Worm (Caenorhabditis elegans) whole organism, late embryonic: ENCODE data around the gene twk-35.

Experiments used
- C08G9.2 ChIP-seq: sonication (generic microtip); optimal IDR thresholded peaks from 2 replicates; lab custom pipeline; 2016; ENCODE audit warnings: mild to moderate bottlenecking, missing genetic modification characterization, moderate library complexity, missing compliant biosample characterization
- F13H6.1 ChIP-seq: sonication (generic microtip); optimal IDR thresholded peaks from 2 replicates; lab custom pipeline; 2016; ENCODE audit warnings: missing genetic modification characterization, missing compliant biosample characterization
- T23F11.4 ChIP-seq: fragments of 200-800 bp; sonication (Bioruptor generic); optimal IDR thresholded peaks from 2 replicates; lab custom pipeline; 2018; ENCODE audit warnings: mild to moderate bottlenecking, missing genetic modification characterization, missing compliant biosample characterization
- Y22D7AL.16 ChIP-seq: sonication (generic microtip); optimal IDR thresholded peaks from 2 replicates; lab custom pipeline; 2016; ENCODE audit warnings: missing genetic modification characterization, missing compliant biosample characterization
- ahr-1 ChIP-seq: sonication (generic microtip); optimal IDR thresholded peaks from 2 replicates; lab custom pipeline; 2016; ENCODE audit warnings: missing genetic modification characterization, missing compliant biosample characterization
- ama-1 ChIP-seq: fragments of 150-350 bp; optimal IDR thresholded peaks from 2 replicates; lab custom pipeline; 2014
- ceh-14 ChIP-seq: sonication (generic microtip); optimal IDR thresholded peaks from 2 replicates; lab custom pipeline; 2016; ENCODE audit warnings: missing genotype, missing genetic modification characterization, missing compliant biosample characterization
- ceh-18 ChIP-seq: sonication (generic microtip); optimal IDR thresholded peaks from 2 replicates; lab custom pipeline; 2016; ENCODE audit warnings: missing genetic modification characterization, missing compliant biosample characterization
- ceh-24 ChIP-seq: sonication (generic microtip); optimal IDR thresholded peaks from 2 replicates; lab custom pipeline; 2016; ENCODE audit warnings: mild to moderate bottlenecking, missing genetic modification characterization, missing compliant biosample characterization
- ceh-30 ChIP-seq: fragments of 150-350 bp; optimal IDR thresholded peaks from 2 replicates; lab custom pipeline; 2014; ENCODE audit warnings: missing biosample characterization, missing genetic modification characterization
- ceh-31 ChIP-seq: sonication (generic microtip); optimal IDR thresholded peaks from 2 replicates; lab custom pipeline; 2016; ENCODE audit warnings: missing genetic modification characterization, missing compliant biosample characterization
- ceh-45 ChIP-seq: fragments of 200-800 bp; sonication (Bioruptor generic); IDR thresholded peaks from 2 replicates; pipeline ENCODE4 v1.3.6; 2022; ENCODE audit warnings: missing genetic modification reagents, missing genetic modification characterization, missing compliant biosample characterization
- ceh-48 ChIP-seq: sonication (generic microtip); optimal IDR thresholded peaks from 2 replicates; lab custom pipeline; 2016; ENCODE audit warnings: missing genetic modification characterization, inconsistent platforms, missing compliant biosample characterization
- che-1 ChIP-seq: sonication (generic microtip); optimal IDR thresholded peaks from 2 replicates; lab custom pipeline; 2016; ENCODE audit warnings: mild to moderate bottlenecking, missing genetic modification characterization, missing compliant biosample characterization
- dve-1 ChIP-seq: sonication (generic microtip); optimal IDR thresholded peaks from 2 replicates; lab custom pipeline; 2017; ENCODE audit warnings: antibody characterized with exemption, mild to moderate bottlenecking, missing genetic modification characterization, missing compliant biosample characterization
- eyg-1 ChIP-seq: sonication (generic microtip); optimal IDR thresholded peaks from 2 replicates; lab custom pipeline; 2016; ENCODE audit warnings: missing genotype, missing genetic modification characterization, missing compliant biosample characterization
- hlh-13 ChIP-seq: fragments of 200-800 bp; sonication (Bioruptor generic); optimal IDR thresholded peaks from 2 replicates; lab custom pipeline; 2018; ENCODE audit warnings: mild to moderate bottlenecking, missing genetic modification characterization, missing compliant biosample characterization
- hlh-15 ChIP-seq: sonication (generic microtip); optimal IDR thresholded peaks from 2 replicates; lab custom pipeline; 2016; ENCODE audit warnings: missing genetic modification characterization, missing compliant biosample characterization
- hlh-30 ChIP-seq: sonication (generic microtip); optimal IDR thresholded peaks from 2 replicates; lab custom pipeline; 2017; ENCODE audit warnings: antibody characterized with exemption, missing genetic modification characterization, missing compliant biosample characterization; ENCODE audit not compliant: insufficient read depth
- nfya-1 ChIP-seq: sonication (generic microtip); optimal IDR thresholded peaks from 2 replicates; lab custom pipeline; 2017; ENCODE audit warnings: missing genetic modification characterization, mild to moderate bottlenecking, missing compliant biosample characterization, antibody characterized with exemption, moderate library complexity
- nhr-11 ChIP-seq: fragments of 150-350 bp; optimal IDR thresholded peaks from 2 replicates; lab custom pipeline; 2014; ENCODE audit warnings: missing biosample characterization, missing genetic modification characterization
- nhr-232 ChIP-seq: sonication (generic microtip); optimal IDR thresholded peaks from 2 replicates; lab custom pipeline; 2016; ENCODE audit warnings: missing genetic modification characterization, missing compliant biosample characterization
- pax-1 ChIP-seq: fragments of 150-350 bp; optimal IDR thresholded peaks from 2 replicates; lab custom pipeline; 2014; ENCODE audit warnings: missing biosample characterization, missing genetic modification characterization
- pqm-1 ChIP-seq: sonication (generic microtip); optimal IDR thresholded peaks from 2 replicates; lab custom pipeline; 2016; ENCODE audit warnings: missing genetic modification characterization, missing compliant biosample characterization
- pros-1 ChIP-seq: fragments of 150-350 bp; optimal IDR thresholded peaks from 2 replicates; lab custom pipeline; 2014; ENCODE audit warnings: missing biosample characterization, missing genetic modification reagents, missing genetic modification characterization
- sox-2 ChIP-seq: fragments of 200-800 bp; sonication (Bioruptor generic); IDR thresholded peaks from 2 replicates; pipeline ENCODE4 v1.3.6; 2022; ENCODE audit warnings: missing genetic modification reagents, missing genetic modification characterization, missing compliant biosample characterization
- sox-4 ChIP-seq: sonication (generic microtip); optimal IDR thresholded peaks from 2 replicates; lab custom pipeline; 2017; ENCODE audit warnings: mild to moderate bottlenecking, missing genetic modification characterization, inconsistent platforms, missing compliant biosample characterization
- syd-9 ChIP-seq: sonication (generic microtip); optimal IDR thresholded peaks from 2 replicates; lab custom pipeline; 2016; ENCODE audit warnings: mild to moderate bottlenecking, missing genetic modification characterization, moderate library complexity, missing compliant biosample characterization
- tbx-2 ChIP-seq: sonication (generic microtip); optimal IDR thresholded peaks from 2 replicates; lab custom pipeline; 2016; ENCODE audit warnings: missing genetic modification characterization, missing compliant biosample characterization
- unc-42 ChIP-seq: sonication (generic microtip); optimal IDR thresholded peaks from 2 replicates; lab custom pipeline; 2016; ENCODE audit warnings: missing genotype, missing genetic modification characterization, missing compliant biosample characterization
- unc-55 ChIP-seq: sonication (generic microtip); optimal IDR thresholded peaks from 2 replicates; lab custom pipeline; 2017; ENCODE audit warnings: missing biosample characterization, missing genetic modification reagents, missing genetic modification characterization
- zip-5 ChIP-seq: sonication (generic microtip); optimal IDR thresholded peaks from 2 replicates; lab custom pipeline; 2016; ENCODE audit warnings: missing genetic modification characterization, missing compliant biosample characterization

Gene twk-35

DNA sequence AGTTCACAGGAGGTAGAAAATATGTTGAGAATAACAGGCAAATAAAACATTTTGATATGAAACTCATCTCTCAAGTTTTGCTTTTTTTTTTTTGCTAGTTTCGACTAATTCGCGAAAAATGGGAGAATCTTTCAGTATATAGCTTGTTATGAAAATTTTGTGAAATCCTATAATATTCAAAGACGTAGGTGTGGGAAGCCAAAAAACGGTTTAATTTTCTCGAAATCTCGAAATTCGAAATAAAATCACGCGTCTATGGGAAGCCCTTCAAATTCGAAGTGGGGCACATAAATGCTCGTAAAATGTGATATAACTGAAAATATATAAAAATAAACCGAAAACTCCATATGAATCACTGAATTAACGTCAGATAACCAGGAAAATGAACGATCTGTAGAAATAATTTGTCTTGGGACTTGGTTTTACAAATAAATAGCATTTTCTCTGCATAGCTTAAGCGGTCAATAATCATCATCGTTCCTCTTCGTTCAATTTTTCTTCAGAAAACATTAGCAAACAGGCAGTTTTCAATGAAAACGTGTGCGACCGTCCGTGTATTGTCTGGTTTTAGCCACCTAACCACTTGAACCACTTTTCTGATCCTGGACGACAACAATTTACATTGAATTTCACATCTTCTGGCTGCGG, 37.7 kb upstream of the twk-35 start, which contains the start of the genes gcy-22 and grl-14:
gcy-22 (minus strand) TSS at position 101 of the 648 bp plus-strand sequence.
grl-14 (plus strand) TSS at position 598 of the 648 bp plus-strand sequence.
- TF ChIP-seq unc-42 (tag; lab: Kevin White, UChicago): no peak
- no peak for TF ChIP-seq tbx-2 (tag; lab: Kevin White, UChicago)
- TF ChIP-seq hlh-30 (tag; lab: Kevin White, UChicago): no peak

- TF ChIP-seq ceh-14 (tag; lab: Kevin White, UChicago) (no peak), che-1 (tag; lab: Kevin White, UChicago) (no peak)
Observed at ce11 chrV:20826618-20827017, 36.2 kb upstream of the twk-35 start.

DNA sequence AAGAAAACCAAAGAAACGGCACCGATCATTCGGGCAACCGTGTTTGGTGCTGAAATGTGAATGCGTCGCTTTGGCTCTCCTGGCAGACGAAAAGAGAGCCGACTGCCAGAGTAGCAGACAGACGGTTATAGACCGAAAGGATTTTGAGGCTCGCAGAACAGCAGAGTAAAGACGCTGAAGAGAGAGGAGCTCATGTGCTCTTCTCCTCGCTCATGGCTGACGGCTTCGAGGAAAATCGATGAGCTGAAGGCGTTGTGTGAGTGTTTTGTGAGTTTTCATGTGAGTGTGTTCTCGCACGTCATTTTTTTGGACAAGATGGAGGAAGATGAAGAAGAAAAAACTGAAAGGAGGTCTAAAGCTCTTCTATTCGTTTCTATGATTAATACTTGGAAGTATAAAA, 34.0 kb upstream of the twk-35 start, which contains the start of gene sbt-1:
sbt-1 (minus strand) TSS at position 62 of the 400 bp plus-strand sequence.
- TF ChIP-seq hlh-13: no peak
- peak; percentile 56 for TF ChIP-seq unc-42 (tag; lab: Kevin White, UChicago)
- TF ChIP-seq C08G9.2 (tag; lab: Kevin White, UChicago): no peak
- TF ChIP-seq unc-55 (GFP tag; lab: Kevin White, UChicago): peak; percentile 68
- TF ChIP-seq ceh-48: peak; percentile 96
- peak; percentile 7 for TF ChIP-seq ceh-18 (tag; lab: Kevin White, UChicago)
- peak; percentile 63 for TF ChIP-seq hlh-30 (tag; lab: Kevin White, UChicago)
- no peak for TF ChIP-seq ama-1 (lab: Kevin White, UChicago)
- no peak for TF ChIP-seq syd-9 (tag; lab: Kevin White, UChicago)
- no peak for TF ChIP-seq dve-1 (tag; lab: Kevin White, UChicago)
- TF ChIP-seq nfya-1 (tag; lab: Kevin White, UChicago): peak; percentile 68
- TF ChIP-seq ceh-30 (tag; lab: Kevin White, UChicago): no peak
- peak; percentile 69 for TF ChIP-seq ceh-31 (tag; lab: Kevin White, UChicago)
- TF ChIP-seq tbx-2 (tag; lab: Kevin White, UChicago): peak; percentile 30

DNA sequence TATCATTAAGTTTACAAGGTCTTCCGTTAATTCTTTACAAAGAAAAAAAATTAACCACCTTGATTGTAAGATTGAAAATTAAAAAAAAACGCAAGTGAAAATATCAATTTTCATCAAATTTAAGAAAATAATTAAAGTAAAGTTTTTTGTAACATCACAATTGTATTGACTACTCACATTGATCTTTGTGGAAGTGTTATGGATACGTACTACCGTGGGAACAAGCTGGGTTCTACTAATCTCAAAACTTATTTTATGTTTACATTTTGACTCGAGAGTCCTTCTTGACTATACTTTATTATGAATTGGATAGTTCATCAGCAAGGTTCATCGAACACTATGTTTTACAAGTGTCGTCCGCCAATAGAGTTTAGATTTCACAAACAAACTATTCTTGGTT, 33.3 kb upstream of the twk-35 start, which contains the start of gene num-1:
num-1 (plus strand) TSS at position 301 of the 400 bp plus-strand sequence.
- TF ChIP-seq sox-4 (no peak), nhr-11 (tag; lab: Kevin White, UChicago) (no peak), pqm-1 (tag; lab: Kevin White, UChicago) (no peak)

- no peak for TF ChIP-seq ceh-45
- no peak for TF ChIP-seq sox-2 (GFP tag; lab: Robert Waterston, UW)
- no peak for TF ChIP-seq ceh-24
- no peak for TF ChIP-seq Y22D7AL.16 (tag; lab: Kevin White, UChicago)
- TF ChIP-seq pros-1 (tag; lab: Kevin White, UChicago): no peak
- TF ChIP-seq C08G9.2 (tag; lab: Kevin White, UChicago): no peak
- no peak for TF ChIP-seq sox-4
- no peak for TF ChIP-seq pax-1 (tag; lab: Kevin White, UChicago)
- TF ChIP-seq nhr-232 (tag; lab: Kevin White, UChicago): no peak
- TF ChIP-seq hlh-15 (tag; lab: Kevin White, UChicago): no peak
- no peak for TF ChIP-seq zip-5 (tag; lab: Kevin White, UChicago)
- no peak for TF ChIP-seq eyg-1
- TF ChIP-seq hlh-13: no peak
- TF ChIP-seq ahr-1: no peak
- no peak for TF ChIP-seq F13H6.1 (tag; lab: Kevin White, UChicago)
- no peak for TF ChIP-seq T23F11.4 (GFP tag; lab: Kevin White, UChicago)
Observed at ce11 chrV:20830409-20830808, 32.4 kb upstream of the twk-35 start.
